Fruit fly (Drosophila melanogaster) whole organism, adult: ENCODE results near the gene Cyp313a3.

ENCODE experiments used
- CG12768 ChIP-seq: fragments of 200-800 bp; sonication (Bioruptor generic); optimal IDR thresholded peaks from 2 replicates; lab custom pipeline; 2017; ENCODE audit warnings: missing biosample characterization, missing genetic modification characterization, mild to moderate bottlenecking, moderate library complexity, missing genetic modification reagents
- CG1620 ChIP-seq: fragments of 200-800 bp; sonication (Bioruptor generic); optimal IDR thresholded peaks from 2 replicates; lab custom pipeline; 2016; ENCODE audit warnings: missing biosample characterization, missing genetic modification characterization
- CG33017 ChIP-seq: fragments of 200-800 bp; sonication (Bioruptor generic); optimal IDR thresholded peaks from 2 replicates; lab custom pipeline; 2018; ENCODE audit warnings: missing biosample characterization, mild to moderate bottlenecking, missing genetic modification characterization, moderate library complexity
- CG5204 ChIP-seq: fragments of 200-800 bp; sonication (Bioruptor generic); optimal IDR thresholded peaks from 2 replicates; lab custom pipeline; 2016; ENCODE audit warnings: missing biosample characterization, missing genetic modification characterization
- CG7045 ChIP-seq: fragments of 200-800 bp; sonication (Bioruptor generic); optimal IDR thresholded peaks from 2 replicates; lab custom pipeline; 2017; ENCODE audit warnings: missing biosample characterization, mild to moderate bottlenecking, missing genetic modification characterization
- Clk ChIP-seq: fragments of 200-800 bp; sonication (Bioruptor generic); optimal IDR thresholded peaks from 2 replicates; lab custom pipeline; 2017; ENCODE audit warnings: missing biosample characterization, missing genetic modification characterization
- Mnt ChIP-seq: fragments of 200-800 bp; sonication (Bioruptor generic); optimal IDR thresholded peaks from 2 replicates; lab custom pipeline; 2016; ENCODE audit warnings: missing biosample characterization, mild to moderate bottlenecking, missing genetic modification characterization
- kay ChIP-seq: fragments of 200-800 bp; sonication (Bioruptor generic); peaks from one replicate; lab custom pipeline; 2016; ENCODE audit warnings: missing biosample characterization, missing genetic modification characterization, borderline replicate concordance
- pad ChIP-seq: fragments of 200-800 bp; sonication (Bioruptor generic); optimal IDR thresholded peaks from 3 replicates; lab custom pipeline; 2017; ENCODE audit warnings: missing biosample characterization, missing genetic modification characterization, mild to moderate bottlenecking, moderate library complexity, missing genetic modification reagents

- TF ChIP-seq Clk, result no peak
- TF ChIP-seq pad (GFP tag; lab: Kevin White, UChicago), result peak; percentile 95
- TF ChIP-seq Mnt (GFP tag; lab: Kevin White, UChicago), result no peak
- TF ChIP-seq CG5204, result no peak
- TF ChIP-seq CG1620 (GFP tag; lab: Kevin White, UChicago), result no peak
- TF ChIP-seq CG7045 (GFP tag; lab: Kevin White, UChicago), result no peak
- no peak for TF ChIP-seq CG12768
- TF ChIP-seq CG33017 (tag; lab: Kevin White, UChicago), result peak; percentile 27
- no peak for TF ChIP-seq kay (GFP tag; lab: Kevin White, UChicago)
These were observed 41.8 kb upstream of the Cyp313a3 start for dm6 chr3R:12280729-12281342.
